Fruit fly (Drosophila melanogaster): ENCODE measurements around the gene bark.
A peak's percentile ranks its signal among the peaks of the same experiment; 100 is the strongest.

- TF ChIP-seq CrebA (GFP tag; optimal IDR thresholded peaks at IDR 0.05; ENCODE audit: borderline replicate concordance) (no peak), Rel (GFP tag; optimal IDR thresholded peaks at IDR 0.05) (no peak), Rel (tag; optimal IDR thresholded peaks at IDR 0.05) (no peak), psq (GFP tag; optimal IDR thresholded peaks at IDR 0.05) (peak; percentile 51), OdsH (GFP tag; optimal IDR thresholded peaks at IDR 0.05) (no peak), h (GFP tag; optimal IDR thresholded peaks at IDR 0.05) (peak; percentile 1), lola (GFP tag; optimal IDR thresholded peaks at IDR 0.05) (no peak), Vsx2 (GFP tag; optimal IDR thresholded peaks at IDR 0.05; ENCODE audit: partially characterized antibody) (peak; percentile 35), sage (GFP tag; optimal IDR thresholded peaks at IDR 0.05) (no peak)
These were observed 16.6 kb downstream of the bark start, which contains the start of gene Reph for dm6 chr2L:3803466-3804143.

Measured in whole organism, wandering third instar larva.